Worm (Caenorhabditis elegans): Measurements from ENCODE around the gene Y38E10A.17.

- TF ChIP-seq syd-9 (tag; optimal IDR thresholded peaks at IDR 0.05) (no peak), pha-4 (tag; optimal IDR thresholded peaks at IDR 0.05) (no peak)
These were observed 7.7 kb downstream of the Y38E10A.17 start, which contains the start of gene nspe-7 for ce11 chrII:12626887-12627286.
